Worm (Caenorhabditis elegans): ENCODE measurements around the gene ZK470.1.

- no peak for TF ChIP-seq lin-35 (GFP tag; optimal IDR thresholded peaks at IDR 0.05)
- TF ChIP-seq ccch-3 (GFP tag; optimal IDR thresholded peaks at IDR 0.05), result no peak
- TF ChIP-seq him-1 (tag; optimal IDR thresholded peaks at IDR 0.05), result no peak
- TF ChIP-seq lag-1 (GFP tag; IDR thresholded peaks at IDR 0.05), result no peak
- no peak for TF ChIP-seq sea-2 (GFP tag; IDR thresholded peaks at IDR 0.05)
- TF ChIP-seq ztf-6 (GFP tag; IDR thresholded peaks at IDR 0.05), result no peak
- no peak for TF ChIP-seq cebp-1 (GFP tag; IDR thresholded peaks at IDR 0.05)
- TF ChIP-seq cebp-1 (tag; optimal IDR thresholded peaks at IDR 0.05), result no peak
- TF ChIP-seq snpc-1.1 (tag; optimal IDR thresholded peaks at IDR 0.05; ENCODE audit: insufficient read depth), result no peak
- no peak for TF ChIP-seq unc-62 (GFP tag; optimal IDR thresholded peaks at IDR 0.05)
- TF ChIP-seq mes-4 (tag; optimal IDR thresholded peaks at IDR 0.05), result no peak
- TF ChIP-seq lin-26 (GFP tag; IDR thresholded peaks at IDR 0.05), result no peak
- no peak for TF ChIP-seq C17E4.6 (GFP tag; IDR thresholded peaks at IDR 0.05)
Observed at ce11 chrX:4154784-4155183, 8.7 kb upstream of the ZK470.1 start.

All from whole organism, young adult.